Worm (Caenorhabditis elegans): Measurements from ENCODE around the gene sru-12.

- TF ChIP-seq F13C5.2 (tag; optimal IDR thresholded peaks at IDR 0.05) (no peak), tbx-37 (GFP tag; conservative IDR thresholded peaks at IDR 0.05) (no peak)
These were observed 44.1 kb upstream of the sru-12 start for ce11 chrIV:13538901-13539300.
